Fruit fly (Drosophila melanogaster) whole organism, wandering third instar larva: Measurements from ENCODE around the gene CG43354.

Experiments
- Abd-B ChIP-seq: fragments of >200 bp; optimal IDR thresholded peaks from 2 replicates; lab custom pipeline; 2017; ENCODE audit warnings: missing biosample characterization, missing genetic modification characterization
- CG32264 ChIP-seq: fragments of 200-800 bp; sonication (Bioruptor generic); optimal IDR thresholded peaks from 2 replicates; lab custom pipeline; 2016; ENCODE audit warnings: missing biosample characterization, missing genetic modification characterization
- CG9705 ChIP-seq: fragments of 200-800 bp; sonication (Bioruptor generic); optimal IDR thresholded peaks from 2 replicates; lab custom pipeline; 2018; ENCODE audit warnings: missing biosample characterization, mild to moderate bottlenecking, missing genetic modification characterization
- CrebA ChIP-seq: fragments of 200-800 bp; sonication (Bioruptor generic); optimal IDR thresholded peaks from 2 replicates; lab custom pipeline; 2016; ENCODE audit warnings: missing biosample characterization, mild to moderate bottlenecking, missing genetic modification characterization, borderline replicate concordance
- Dfd ChIP-seq: fragments of >200 bp; optimal IDR thresholded peaks from 2 replicates; lab custom pipeline; 2017; ENCODE audit warnings: missing biosample characterization, missing genetic modification characterization
- Dif ChIP-seq: fragments of 200-275, 200-300 bp; sonication (Bioruptor generic); optimal IDR thresholded peaks from 2 replicates; lab custom pipeline; 2018; ENCODE audit warnings: missing biosample characterization, missing genetic modification characterization; ENCODE audit not compliant: partially characterized antibody
- GATAd ChIP-seq: sonication (Bioruptor generic); optimal IDR thresholded peaks from 2 replicates; lab custom pipeline; 2016; ENCODE audit warnings: missing biosample characterization, missing genetic modification characterization
- Hnf4 ChIP-seq: fragments of 200-800 bp; sonication (Bioruptor generic); optimal IDR thresholded peaks from 2 replicates; lab custom pipeline; 2016; ENCODE audit warnings: missing biosample characterization, mild to moderate bottlenecking, missing genetic modification characterization
- Jra ChIP-seq: sonication (Bioruptor generic); optimal IDR thresholded peaks from 2 replicates; lab custom pipeline; 2016; ENCODE audit warnings: missing biosample characterization, missing genetic modification characterization
- Mio ChIP-seq: sonication (Bioruptor generic); optimal IDR thresholded peaks from 2 replicates; lab custom pipeline; 2016; ENCODE audit warnings: missing biosample characterization, missing genetic modification characterization
- Myc ChIP-seq: fragments of >200 bp; optimal IDR thresholded peaks from 2 replicates; lab custom pipeline; 2017
- N ChIP-seq: fragments of >200 bp; optimal IDR thresholded peaks from 2 replicates; lab custom pipeline; 2018; ENCODE audit warnings: missing biosample characterization, missing external identifiers, missing genetic modification characterization
- OdsH ChIP-seq: fragments of 200-800 bp; sonication (Bioruptor generic); optimal IDR thresholded peaks from 2 replicates; lab custom pipeline; 2016; ENCODE audit warnings: missing biosample characterization, mild to moderate bottlenecking, missing genetic modification characterization
- Rel ChIP-seq, 2 experiments: fragments of 200-800 bp; sonication (Bioruptor generic) in 1 of 2; optimal IDR thresholded peaks; 2 replicates in 1 of 2; 3 replicates in 1 of 2; lab custom pipeline; 2016 to 2019; ENCODE audit warnings: mild to moderate bottlenecking in 2 of 2, missing biosample characterization in 2 of 2, missing genetic modification characterization in 2 of 2, moderate library complexity in 1 of 2
- Sp1 ChIP-seq: fragments of 200-800 bp; sonication (Bioruptor generic); optimal IDR thresholded peaks from 3 replicates; lab custom pipeline; 2019; ENCODE audit warnings: missing biosample characterization, mild to moderate bottlenecking, missing genetic modification characterization, moderate library complexity
- Vsx2 ChIP-seq: fragments of 200-300, 225-300 bp; sonication (Bioruptor generic); optimal IDR thresholded peaks from 2 replicates; lab custom pipeline; 2018; ENCODE audit warnings: missing biosample characterization, missing genetic modification characterization; ENCODE audit not compliant: partially characterized antibody
- br ChIP-seq: fragments of 200-800 bp; sonication (Bioruptor generic); optimal IDR thresholded peaks from 2 replicates; lab custom pipeline; 2016; ENCODE audit warnings: missing biosample characterization, missing genetic modification characterization
- brk ChIP-seq: fragments of 200-800 bp; sonication (Bioruptor generic); optimal IDR thresholded peaks from 2 replicates; lab custom pipeline; 2016; ENCODE audit warnings: missing biosample characterization, mild to moderate bottlenecking, missing genetic modification characterization
- dl ChIP-seq, 2 experiments: fragments of 175-275, 200-275 bp in 1 of 2; fragments of 200-275 bp in 1 of 2; sonication (Bioruptor generic); optimal IDR thresholded peaks; lab custom pipeline; 2018; ENCODE audit warnings: mild to moderate bottlenecking in 2 of 2, missing biosample characterization in 2 of 2, missing genetic modification characterization in 2 of 2, moderate library complexity in 2 of 2; ENCODE audit not compliant: partially characterized antibody in 2 of 2, insufficient read depth in 1 of 2
- dmrt93B ChIP-seq: fragments of 200-800 bp; sonication (Bioruptor generic); optimal IDR thresholded peaks from 2 replicates; lab custom pipeline; 2018; ENCODE audit warnings: missing biosample characterization, mild to moderate bottlenecking, missing genetic modification characterization
- dsf ChIP-seq: sonication (Bioruptor generic); optimal IDR thresholded peaks from 2 replicates; lab custom pipeline; 2016; ENCODE audit warnings: missing biosample characterization, missing genetic modification characterization, borderline replicate concordance
- foxo ChIP-seq, 2 experiments: fragments of 200-800 bp; sonication (Bioruptor generic); optimal IDR thresholded peaks; 2 replicates in 1 of 2; 3 replicates in 1 of 2; lab custom pipeline; 2016 to 2017; ENCODE audit warnings: missing biosample characterization in 2 of 2, missing genetic modification characterization in 2 of 2
- fru ChIP-seq: fragments of 200-800 bp; sonication (Bioruptor generic); optimal IDR thresholded peaks from 3 replicates; lab custom pipeline; 2016; ENCODE audit warnings: missing biosample characterization, mild to moderate bottlenecking, missing genetic modification characterization
- h ChIP-seq: fragments of 200-800 bp; sonication (Bioruptor generic); optimal IDR thresholded peaks from 3 replicates; lab custom pipeline; 2016; ENCODE audit warnings: missing biosample characterization, mild to moderate bottlenecking, missing genetic modification characterization
- jim ChIP-seq: fragments of 175-275, 200-325 bp; sonication (Bioruptor generic); optimal IDR thresholded peaks from 2 replicates; lab custom pipeline; 2016; ENCODE audit warnings: missing biosample characterization, mild to moderate bottlenecking, missing genetic modification characterization
- lola ChIP-seq: fragments of >200 bp; optimal IDR thresholded peaks from 2 replicates; lab custom pipeline; 2017; ENCODE audit warnings: missing biosample characterization, missing genetic modification characterization
- pan ChIP-seq: fragments of >200 bp; optimal IDR thresholded peaks from 2 replicates; lab custom pipeline; 2017
- psq ChIP-seq: fragments of 200-800 bp; sonication (Bioruptor generic); optimal IDR thresholded peaks from 3 replicates; lab custom pipeline; 2017; ENCODE audit warnings: missing biosample characterization, mild to moderate bottlenecking, missing genetic modification characterization, moderate library complexity
- rgr ChIP-seq: fragments of 200-800 bp; sonication (Bioruptor generic); optimal IDR thresholded peaks from 3 replicates; lab custom pipeline; 2016; ENCODE audit warnings: missing biosample characterization, mild to moderate bottlenecking, missing genetic modification characterization
- sage ChIP-seq: fragments of 200-800 bp; sonication (Bioruptor generic); optimal IDR thresholded peaks from 2 replicates; lab custom pipeline; 2016; ENCODE audit warnings: missing biosample characterization, mild to moderate bottlenecking, missing genetic modification characterization
- usp ChIP-seq: fragments of >200 bp; optimal IDR thresholded peaks from 2 replicates; lab custom pipeline; 2017; ENCODE audit warnings: missing biosample characterization, missing genetic modification characterization
- woc ChIP-seq: sonication (Bioruptor generic); optimal IDR thresholded peaks from 2 replicates; lab custom pipeline; 2016; ENCODE audit warnings: missing biosample characterization, mild to moderate bottlenecking, missing genetic modification characterization

Gene CG43354

dm6 chr2L:18294421-18294890 lies 14.8 kb downstream of the CG43354 start, which contains the start of gene CG5790:
CG5790 (plus strand) TSS chr2L:18294840.
- TF ChIP-seq psq (GFP tag; lab: Kevin White, UChicago) (no peak), CG9705 (GFP tag; lab: Kevin White, UChicago) (no peak)

- TF ChIP-seq N (GFP tag; lab: Kevin White, UChicago) (no peak), psq (GFP tag; lab: Kevin White, UChicago) (no peak), fru (GFP tag; lab: Kevin White, UChicago) (no peak), dl (GFP tag; optimal IDR thresholded peaks at IDR 0.05; lab: Kevin White, UChicago; ENCODE audit: insufficient read depth in 1 of 2, partially characterized antibody in 2 of 2) (no peak), lola (GFP tag; lab: Kevin White, UChicago) (no peak), dsf (no peak), Vsx2 (GFP tag; lab: Kevin White, UChicago) (no peak), woc (GFP tag; lab: Kevin White, UChicago) (no peak), Mio (GFP tag; lab: Kevin White, UChicago) (no peak), Rel (GFP tag; optimal IDR thresholded peaks at IDR 0.05; lab: Kevin White, UChicago) (no peak), Rel (tag; optimal IDR thresholded peaks at IDR 0.05; lab: Kevin White, UChicago) (no peak), pan (no peak), GATAd (GFP tag; lab: Kevin White, UChicago) (no peak), CrebA (no peak), OdsH (no peak), Myc (lab: Kevin White, UChicago) (no peak), rgr (no peak)
Observed at dm6 chr2L:18292222-18292621, 17.0 kb downstream of the CG43354 start, which contains the start of gene Sfp36F. Sfp36F (plus strand) TSS chr2L:18292522.

dm6 chr2L:18291362-18291761 lies 17.9 kb downstream of the CG43354 start, which contains the start of gene CG43362:
CG43362 (minus strand) TSS chr2L:18291462.
- TF ChIP-seq sage (no peak), pan (no peak), Sp1 (no peak), foxo (GFP tag; optimal IDR thresholded peaks at IDR 0.05; lab: Kevin White, UChicago) (no peak), h (GFP tag; lab: Kevin White, UChicago) (no peak), Rel (GFP tag; optimal IDR thresholded peaks at IDR 0.05; lab: Kevin White, UChicago) (no peak), Rel (tag; optimal IDR thresholded peaks at IDR 0.05; lab: Kevin White, UChicago) (no peak), Mio (GFP tag; lab: Kevin White, UChicago) (no peak), jim (GFP tag; lab: Kevin White, UChicago) (no peak), br (GFP tag; lab: Kevin White, UChicago) (no peak), Jra (GFP tag; lab: Kevin White, UChicago) (no peak)

dm6 chr2L:18287171-18287570 lies 22.1 kb downstream of the CG43354 start:
- no peak for TF ChIP-seq GATAd (GFP tag; lab: Kevin White, UChicago)
- no peak for TF ChIP-seq Dif
- no peak for TF ChIP-seq sage
- TF ChIP-seq woc (GFP tag; lab: Kevin White, UChicago) = no peak
- TF ChIP-seq Hnf4 (GFP tag; lab: Kevin White, UChicago) = no peak
- TF ChIP-seq Vsx2 (GFP tag; lab: Kevin White, UChicago) = no peak
- no peak for TF ChIP-seq usp (GFP tag; lab: Kevin White, UChicago)
- TF ChIP-seq CG32264 (GFP tag; lab: Kevin White, UChicago) = no peak
- no peak for TF ChIP-seq Dfd (GFP tag; lab: Kevin White, UChicago)
- no peak for TF ChIP-seq Rel (GFP tag; optimal IDR thresholded peaks at IDR 0.05; lab: Kevin White, UChicago)
- no peak for TF ChIP-seq Rel (tag; optimal IDR thresholded peaks at IDR 0.05; lab: Kevin White, UChicago)
- TF ChIP-seq brk (GFP tag; lab: Kevin White, UChicago) = no peak
- no peak for TF ChIP-seq dmrt93B
- no peak for TF ChIP-seq OdsH
- TF ChIP-seq Abd-B (GFP tag; lab: Kevin White, UChicago) = no peak
- no peak for TF ChIP-seq pan
- TF ChIP-seq CrebA = no peak
- TF ChIP-seq jim (GFP tag; lab: Kevin White, UChicago) = no peak
- no peak for TF ChIP-seq Sp1

- no peak for TF ChIP-seq pan
Observed at dm6 chr2L:18285620-18286019, 23.6 kb downstream of the CG43354 start, which contains the start of gene CG31787. CG31787 (minus strand) TSS chr2L:18285720.
